Fruit fly (Drosophila melanogaster) whole organism, embryonic: Measurements from ENCODE around the gene Mical.

ENCODE experiments used
- B-H2 ChIP-seq: fragments of 200-800 bp; sonication (Bioruptor generic); optimal IDR thresholded peaks from 2 replicates; lab custom pipeline; 2018; ENCODE audit warnings: missing biosample characterization, mild to moderate bottlenecking, missing genetic modification characterization
- Blimp-1 ChIP-seq: fragments of 200-800 bp; sonication (Bioruptor generic); optimal IDR thresholded peaks from 3 replicates; lab custom pipeline; 2018; ENCODE audit warnings: missing biosample characterization, missing genetic modification characterization, mild to moderate bottlenecking, moderate library complexity, missing genetic modification reagents
- CG10959 ChIP-seq: fragments of 200-800 bp; sonication (Bioruptor generic); IDR thresholded peaks from 2 replicates; pipeline ENCODE4 v1.3.6; 2022; ENCODE audit warnings: missing biosample characterization, missing genetic modification characterization
- CG11085 ChIP-seq: fragments of 200-800 bp; sonication (Bioruptor generic); IDR thresholded peaks from 2 replicates; pipeline ENCODE4 v1.3.6; 2022; ENCODE audit warnings: missing biosample characterization, missing genetic modification characterization
- CG17359 ChIP-seq: fragments of 200-800 bp; sonication (Bioruptor generic); optimal IDR thresholded peaks from 3 replicates; lab custom pipeline; 2018; ENCODE audit warnings: missing biosample characterization, mild to moderate bottlenecking, missing genetic modification characterization, moderate library complexity
- CG18011 ChIP-seq: fragments of 200-800 bp; sonication (Bioruptor generic); optimal IDR thresholded peaks from 2 replicates; lab custom pipeline; 2017; ENCODE audit warnings: missing biosample characterization, missing genetic modification characterization, mild to moderate bottlenecking, moderate library complexity, missing genotype
- CG18476 ChIP-seq: fragments of 200-800 bp; sonication (Bioruptor generic); optimal IDR thresholded peaks from 2 replicates; lab custom pipeline; 2016; ENCODE audit warnings: missing biosample characterization, mild to moderate bottlenecking, missing genetic modification characterization
- CG2120 ChIP-seq: fragments of 200-800 bp; sonication (Bioruptor generic); optimal IDR thresholded peaks from 3 replicates; lab custom pipeline; 2016; ENCODE audit warnings: missing biosample characterization, missing genetic modification characterization
- CG31388 ChIP-seq: fragments of 200-800 bp; sonication (Bioruptor generic); optimal IDR thresholded peaks from 2 replicates; lab custom pipeline; 2016; ENCODE audit warnings: missing biosample characterization, missing genetic modification characterization
- CG7556 ChIP-seq: fragments of 200-800 bp; sonication (Bioruptor generic); optimal IDR thresholded peaks from 2 replicates; lab custom pipeline; 2017; ENCODE audit warnings: missing biosample characterization, mild to moderate bottlenecking, missing genetic modification characterization
- Deaf1 ChIP-seq: fragments of 200-800 bp; optimal IDR thresholded peaks from 3 replicates; lab custom pipeline; 2019; ENCODE audit warnings: missing biosample characterization, mild to moderate bottlenecking, missing genetic modification characterization, moderate library complexity
- Dfd ChIP-seq, 2 experiments: fragments of >200 bp; optimal IDR thresholded peaks; 2 replicates each; lab custom pipeline; 2017; ENCODE audit warnings: missing biosample characterization in 2 of 2, missing genetic modification characterization in 2 of 2
- GATAe ChIP-seq: fragments of 200-800 bp; sonication (Bioruptor generic); conservative IDR thresholded peaks from 2 replicates; pipeline ENCODE4 v1.3.6; 2022; ENCODE audit warnings: missing biosample characterization, missing genetic modification characterization
- H2.0 ChIP-seq: fragments of 200-800 bp; sonication (Bioruptor generic); IDR thresholded peaks from 2 replicates; pipeline ENCODE4 v1.3.6; 2022; ENCODE audit warnings: missing biosample characterization, missing genetic modification characterization
- Jarid2 ChIP-seq: fragments of 200-800 bp; sonication (Bioruptor generic); optimal IDR thresholded peaks from 3 replicates; lab custom pipeline; 2017; ENCODE audit warnings: mild to moderate bottlenecking, missing biosample characterization, missing genetic modification reagents, missing genetic modification characterization
- Lhr ChIP-seq: fragments of 200-800 bp; sonication (Bioruptor generic); optimal IDR thresholded peaks from 3 replicates; lab custom pipeline; 2017; ENCODE audit warnings: mild to moderate bottlenecking, missing biosample characterization, missing genetic modification reagents, missing genetic modification characterization
- Lpt ChIP-seq: fragments of >200 bp; optimal IDR thresholded peaks from 2 replicates; lab custom pipeline; 2018; ENCODE audit warnings: missing biosample characterization, missing genetic modification characterization
- NK7.1 ChIP-seq: fragments of 200-800 bp; sonication (Bioruptor generic); optimal IDR thresholded peaks from 3 replicates; lab custom pipeline; 2016; ENCODE audit warnings: missing biosample characterization, missing genetic modification characterization
- Sox100B ChIP-seq: fragments of 200-800 bp; sonication (Bioruptor generic); optimal IDR thresholded peaks from 3 replicates; lab custom pipeline; 2018; ENCODE audit warnings: missing biosample characterization, mild to moderate bottlenecking, missing genetic modification characterization
- Sry-δ ChIP-seq: fragments of 200-800 bp; sonication (Bioruptor generic); optimal IDR thresholded peaks from 2 replicates; lab custom pipeline; 2016; ENCODE audit warnings: missing biosample characterization, missing genetic modification characterization
- Xbp1 ChIP-seq: fragments of 200-800 bp; sonication (Bioruptor generic); optimal IDR thresholded peaks from 3 replicates; lab custom pipeline; 2016; ENCODE audit warnings: missing biosample characterization, mild to moderate bottlenecking, missing genetic modification characterization
- ase ChIP-seq: fragments of 200-800 bp; sonication (Bioruptor generic); IDR thresholded peaks from 3 replicates; pipeline ENCODE4 v1.3.6; 2022; ENCODE audit warnings: missing biosample characterization, missing genetic modification characterization
- crp ChIP-seq, 2 experiments: fragments of 200-800 bp; sonication (Bioruptor generic); optimal IDR thresholded peaks; 2 replicates in 1 of 2; 3 replicates in 1 of 2; lab custom pipeline; 2017; ENCODE audit warnings: missing biosample characterization in 2 of 2, missing genetic modification characterization in 2 of 2, mild to moderate bottlenecking in 1 of 2, moderate library complexity in 1 of 2
- dmrt99B ChIP-seq: fragments of 200-800 bp; sonication (Bioruptor generic); optimal IDR thresholded peaks from 2 replicates; lab custom pipeline; 2018; ENCODE audit warnings: missing biosample characterization, mild to moderate bottlenecking, missing genetic modification characterization, moderate library complexity
- eve ChIP-seq, 2 experiments: fragments of >200 bp; optimal IDR thresholded peaks; 2 replicates each; lab custom pipeline; 2017; ENCODE audit warnings: missing biosample characterization in 2 of 2, missing genetic modification characterization in 2 of 2
- exex ChIP-seq: fragments of 200-800 bp; sonication (Bioruptor generic); optimal IDR thresholded peaks from 4 replicates; lab custom pipeline; 2018; ENCODE audit warnings: missing biosample characterization, mild to moderate bottlenecking, missing genetic modification characterization, moderate library complexity
- gt ChIP-seq: fragments of 200-800 bp; sonication (Bioruptor generic); IDR thresholded peaks from 2 replicates; pipeline ENCODE4 v1.3.6; 2022; ENCODE audit warnings: missing biosample characterization, missing genetic modification characterization
- hkb ChIP-seq, 2 experiments: fragments of 200-800 bp in 1 of 2; fragments of >200 bp in 1 of 2; sonication (Bioruptor generic) in 1 of 2; IDR thresholded peaks in 1 of 2; optimal IDR thresholded peaks in 1 of 2; 2 replicates each; pipeline versions ENCODE4 v1.3.6 to Lab custom; 2017 to 2022; ENCODE audit warnings: missing biosample characterization in 1 of 2, missing genetic modification characterization in 1 of 2
- kah ChIP-seq: fragments of 200-800 bp; sonication (Bioruptor generic); optimal IDR thresholded peaks from 2 replicates; lab custom pipeline; 2018; ENCODE audit warnings: missing biosample characterization, mild to moderate bottlenecking, missing genetic modification characterization
- lbe ChIP-seq: fragments of 200-800 bp; sonication (Bioruptor generic); optimal IDR thresholded peaks from 2 replicates; lab custom pipeline; 2016; ENCODE audit warnings: missing biosample characterization, mild to moderate bottlenecking, missing genetic modification characterization
- lov ChIP-seq, 2 experiments: fragments of 200-800 bp in 1 of 2; fragments of >200 bp in 1 of 2; sonication (Bioruptor generic) in 1 of 2; IDR thresholded peaks in 1 of 2; optimal IDR thresholded peaks in 1 of 2; 2 replicates in 1 of 2; 3 replicates in 1 of 2; pipeline versions ENCODE4 v1.3.6 to Lab custom; 2017 to 2022; ENCODE audit warnings: missing biosample characterization in 1 of 2, missing genetic modification characterization in 1 of 2
- mirr ChIP-seq: fragments of 200-800 bp; sonication (Bioruptor generic); optimal IDR thresholded peaks from 3 replicates; lab custom pipeline; 2018; ENCODE audit warnings: missing biosample characterization, mild to moderate bottlenecking, missing genetic modification characterization
- otp ChIP-seq: fragments of 200-800 bp; sonication (Bioruptor generic); IDR thresholded peaks from 3 replicates; pipeline ENCODE4, ENCODE4 v1.3.6; 2022; ENCODE audit warnings: missing biosample characterization, missing genetic modification characterization
- phol ChIP-seq: fragments of 200-800 bp; sonication (Bioruptor generic); optimal IDR thresholded peaks from 3 replicates; lab custom pipeline; 2018; ENCODE audit warnings: missing biosample characterization, mild to moderate bottlenecking, missing genetic modification characterization, moderate library complexity
- pnt ChIP-seq: fragments of 200-800 bp; sonication (Bioruptor generic); optimal IDR thresholded peaks from 3 replicates; lab custom pipeline; 2016; ENCODE audit warnings: missing biosample characterization, missing genetic modification characterization
- pros ChIP-seq: fragments of 200-800 bp; sonication (Bioruptor generic); optimal IDR thresholded peaks from 3 replicates; lab custom pipeline; 2019; ENCODE audit warnings: missing biosample characterization, mild to moderate bottlenecking, missing genetic modification characterization, moderate library complexity
- pzg ChIP-seq: fragments of 200-800 bp; sonication (Bioruptor generic); optimal IDR thresholded peaks from 3 replicates; lab custom pipeline; 2018; ENCODE audit warnings: missing biosample characterization, mild to moderate bottlenecking, missing genetic modification characterization, moderate library complexity
- sqz ChIP-seq: fragments of 200-800 bp; sonication (Bioruptor generic); optimal IDR thresholded peaks from 3 replicates; lab custom pipeline; 2018; ENCODE audit warnings: missing biosample characterization, mild to moderate bottlenecking, missing genetic modification characterization
- sug ChIP-seq: fragments of 200-800 bp; optimal IDR thresholded peaks from 2 replicates; lab custom pipeline; 2019; ENCODE audit warnings: missing biosample characterization, mild to moderate bottlenecking, missing genetic modification characterization, moderate library complexity
- wor ChIP-seq: fragments of 200-800 bp; sonication (Bioruptor generic); IDR thresholded peaks from 2 replicates; pipeline ENCODE4 v1.3.6; 2022; ENCODE audit warnings: missing biosample characterization, missing genetic modification characterization
- zf30C ChIP-seq: fragments of 200-800 bp; sonication (Bioruptor generic); optimal IDR thresholded peaks from 3 replicates; lab custom pipeline; 2018; ENCODE audit warnings: missing biosample characterization, mild to moderate bottlenecking, missing genetic modification characterization
- zfh1 ChIP-seq: fragments of 200-800 bp; sonication (Bioruptor generic); IDR thresholded peaks from 3 replicates; pipeline ENCODE4 v1.3.6; 2022; ENCODE audit warnings: missing biosample characterization, missing genetic modification characterization

Gene Mical

dm6 chr3R:10056647-10057046 is 14.0 kb upstream of the Mical start:
- TF ChIP-seq B-H2 = no peak
- TF ChIP-seq lbe (GFP tag; lab: Kevin White, UChicago) = no peak
- TF ChIP-seq otp (GFP tag; lab: Robert Waterston, UW) = no peak
- TF ChIP-seq CG11085 (GFP tag; lab: Robert Waterston, UW) = no peak
- TF ChIP-seq H2.0 (GFP tag; lab: Robert Waterston, UW) = no peak
- TF ChIP-seq Dfd (GFP tag; optimal IDR thresholded peaks at IDR 0.05; lab: Kevin White, UChicago) = no peak
- peak; percentile 56 for TF ChIP-seq pros (GFP tag; lab: Kevin White, UChicago)
- TF ChIP-seq dmrt99B (tag; lab: Kevin White, UChicago) = no peak
- no peak for TF ChIP-seq zf30C (GFP tag; lab: Kevin White, UChicago)
- no peak for TF ChIP-seq Sry-δ (GFP tag; lab: Kevin White, UChicago)
- no peak for TF ChIP-seq Sox100B
- peak; percentile 65 for TF ChIP-seq hkb (optimal IDR thresholded peaks at IDR 0.05; lab: Kevin White, UChicago)
- no peak for TF ChIP-seq hkb (GFP tag; IDR thresholded peaks at IDR 0.05; lab: Robert Waterston, UW)
- 0 out of 2 replicates have a peak, but pooled peaks have one; percentile 8 for TF ChIP-seq CG10959
- peak; percentile 86 for TF ChIP-seq CG18476
- TF ChIP-seq kah (GFP tag; lab: Kevin White, UChicago) = no peak
- TF ChIP-seq sqz (GFP tag; lab: Kevin White, UChicago) = no peak
- TF ChIP-seq Lhr (GFP tag; lab: Kevin White, UChicago) = no peak
- no peak for TF ChIP-seq phol (tag; lab: Kevin White, UChicago)
- no peak for TF ChIP-seq NK7.1
- TF ChIP-seq crp (GFP tag; optimal IDR thresholded peaks at IDR 0.05; lab: Kevin White, UChicago) = no peak

- TF ChIP-seq GATAe (GFP tag; lab: Robert Waterston, UW) (peak; percentile 44; the same call in 1 of the 2 replicates), zfh1 (no peak), CG18011 (peak; percentile 81), Xbp1 (GFP tag; lab: Kevin White, UChicago) (no peak), exex (peak; percentile 24), pzg (GFP tag; lab: Kevin White, UChicago) (no peak), pnt (GFP tag; lab: Kevin White, UChicago) (no peak), CG11085 (GFP tag; lab: Robert Waterston, UW) (no peak), CG10959 (no peak), CG17359 (tag; lab: Kevin White, UChicago) (no peak), CG31388 (GFP tag; lab: Kevin White, UChicago) (no peak), Deaf1 (tag; lab: Kevin White, UChicago) (peak; percentile 57), Lpt (no peak), Jarid2 (GFP tag; lab: Kevin White, UChicago) (no peak)
These were observed 13.3 kb upstream of the Mical start, which contains the start of gene Npc2d for dm6 chr3R:10055951-10056350. TSS of gene Npc2d (minus strand) at chr3R:10056083.

dm6 chr3R:10055004-10055403 is 12.3 kb upstream of the Mical start:
- TF ChIP-seq Blimp-1 (GFP tag; lab: Kevin White, UChicago) = no peak
- TF ChIP-seq CG2120 = peak; percentile 34
- no peak for TF ChIP-seq ase (GFP tag; lab: Robert Waterston, UW)
- no peak for TF ChIP-seq lov (optimal IDR thresholded peaks at IDR 0.05; lab: Kevin White, UChicago)
- TF ChIP-seq lov (GFP tag; IDR thresholded peaks at IDR 0.05; lab: Robert Waterston, UW) = no peak
- no peak for TF ChIP-seq wor (GFP tag; lab: Robert Waterston, UW)
- TF ChIP-seq exex = peak; percentile 79
- peak; percentile 24 for TF ChIP-seq CG7556 (GFP tag; lab: Kevin White, UChicago)
- TF ChIP-seq mirr (GFP tag; lab: Kevin White, UChicago) = peak; percentile 82
- TF ChIP-seq gt = no peak
- peak; percentile 30 for TF ChIP-seq sug (tag; lab: Kevin White, UChicago)
- TF ChIP-seq eve (GFP tag; optimal IDR thresholded peaks at IDR 0.05; lab: Kevin White, UChicago) = no peak
